Worm (Caenorhabditis elegans): ENCODE data around the gene sru-42.

sru-42 gene

ce11 chrV:15664053-15664661 lies 13.9 kb downstream of the sru-42 start (continued):
- no peak for TF ChIP-seq fkh-4 (tag; optimal IDR thresholded peaks at IDR 0.05; ENCODE audit: borderline replicate concordance)
- peak; percentile 95 for TF ChIP-seq blmp-1 (tag; optimal IDR thresholded peaks at IDR 0.05)
- TF ChIP-seq unc-130 (tag; optimal IDR thresholded peaks at IDR 0.05), result no peak
- TF ChIP-seq lsy-2 (tag; optimal IDR thresholded peaks at IDR 0.05), result peak; percentile 55 to 71
- TF ChIP-seq fos-1 (tag; optimal IDR thresholded peaks at IDR 0.05), result no peak
- no peak for TF ChIP-seq ceh-8 (GFP tag; optimal IDR thresholded peaks at IDR 0.05)
- TF ChIP-seq tlp-1 (tag; optimal IDR thresholded peaks at IDR 0.05), result no peak
- TF ChIP-seq egl-13 (tag; optimal IDR thresholded peaks at IDR 0.05), result no peak
- peak; percentile 58 for TF ChIP-seq rnt-1 (tag; optimal IDR thresholded peaks at IDR 0.05)
- TF ChIP-seq mdl-1 (tag; optimal IDR thresholded peaks at IDR 0.05), result peak in 1 of 2 experiments; percentile 62
- TF ChIP-seq mep-1 (tag; optimal IDR thresholded peaks at IDR 0.05), result peak; percentile 59
- TF ChIP-seq ama-1 (optimal IDR thresholded peaks at IDR 0.05), result no peak
- TF ChIP-seq lir-3 (tag; optimal IDR thresholded peaks at IDR 0.05; ENCODE audit: poor library complexity), result no peak
- TF ChIP-seq efl-3 (GFP tag; optimal IDR thresholded peaks at IDR 0.05), result no peak
- peak; percentile 20 for TF ChIP-seq tbx-2 (tag; optimal IDR thresholded peaks at IDR 0.05)
- no peak for TF ChIP-seq lin-13 (GFP tag; optimal IDR thresholded peaks at IDR 0.05)
- no peak for TF ChIP-seq aly-2 (tag; optimal IDR thresholded peaks at IDR 0.05)
- no peak for TF ChIP-seq nhr-11 (tag; optimal IDR thresholded peaks at IDR 0.05)
- TF ChIP-seq pax-3 (tag; optimal IDR thresholded peaks at IDR 0.05), result no peak
- peak; percentile 29 to 37 for TF ChIP-seq efl-1 (optimal IDR thresholded peaks at IDR 0.05)
- TF ChIP-seq efl-1 (GFP tag; optimal IDR thresholded peaks at IDR 0.05 in 1 of 2), result peak; percentile 11 to 84
- no peak for TF ChIP-seq mef-2 (tag; optimal IDR thresholded peaks at IDR 0.05)
- peak; percentile 7 to 58 for TF ChIP-seq lin-35 (GFP tag; optimal IDR thresholded peaks at IDR 0.05)

ce11 chrV:15666718-15667117 lies 16.5 kb downstream of the sru-42 start:
- no peak for TF ChIP-seq sptf-1 (tag; optimal IDR thresholded peaks at IDR 0.05)
- TF ChIP-seq nhr-12 (tag; optimal IDR thresholded peaks at IDR 0.05), result no peak
- TF ChIP-seq unc-30 (tag; optimal IDR thresholded peaks at IDR 0.05), result no peak
- TF ChIP-seq ceh-8 (GFP tag; optimal IDR thresholded peaks at IDR 0.05), result no peak
- no peak for TF ChIP-seq irx-1 (tag; optimal IDR thresholded peaks at IDR 0.05)
- TF ChIP-seq zag-1 (tag; optimal IDR thresholded peaks at IDR 0.05), result no peak
- TF ChIP-seq hlh-17 (GFP tag; optimal IDR thresholded peaks at IDR 0.05; ENCODE audit: borderline replicate concordance), result no peak
- TF ChIP-seq lin-35 (GFP tag; optimal IDR thresholded peaks at IDR 0.05), result peak in 1 of 2 experiments; percentile 58
- peak; percentile 13 for TF ChIP-seq pqm-1 (tag; optimal IDR thresholded peaks at IDR 0.05)
- TF ChIP-seq mdl-1 (tag; optimal IDR thresholded peaks at IDR 0.05), result peak in 1 of 2 experiments; percentile 61
- TF ChIP-seq efl-1 (optimal IDR thresholded peaks at IDR 0.05), result no peak
- no peak for TF ChIP-seq efl-1 (GFP tag; optimal IDR thresholded peaks at IDR 0.05 in 1 of 2)
- no peak for TF ChIP-seq ztf-4 (tag; optimal IDR thresholded peaks at IDR 0.05)
- no peak for TF ChIP-seq pax-3 (tag; optimal IDR thresholded peaks at IDR 0.05)
- TF ChIP-seq C16A3.4 (tag; optimal IDR thresholded peaks at IDR 0.05), result no peak
- no peak for TF ChIP-seq unc-62 (GFP tag; optimal IDR thresholded peaks at IDR 0.05)
- no peak for TF ChIP-seq tlp-1 (tag; optimal IDR thresholded peaks at IDR 0.05)
- TF ChIP-seq elt-2 (tag; optimal IDR thresholded peaks at IDR 0.05), result peak; percentile 98
- no peak for TF ChIP-seq grh-1 (GFP tag; IDR thresholded peaks at IDR 0.05)
- TF ChIP-seq ztf-11 (tag; optimal IDR thresholded peaks at IDR 0.05), result no peak
- no peak for TF ChIP-seq F16B12.6 (tag; optimal IDR thresholded peaks at IDR 0.05)
- no peak for TF ChIP-seq lin-39 (tag; optimal IDR thresholded peaks at IDR 0.05)
- TF ChIP-seq efl-3 (GFP tag; optimal IDR thresholded peaks at IDR 0.05), result no peak
- TF ChIP-seq lin-14 (GFP tag; optimal IDR thresholded peaks at IDR 0.05), result no peak
- TF ChIP-seq blmp-1 (tag; optimal IDR thresholded peaks at IDR 0.05), result peak; percentile 46
- peak; percentile 63 for TF ChIP-seq nhr-90 (tag; optimal IDR thresholded peaks at IDR 0.05; ENCODE audit: poor library complexity)
- no peak for TF ChIP-seq skn-1 (tag; optimal IDR thresholded peaks at IDR 0.05)
- TF ChIP-seq nhr-20 (tag; optimal IDR thresholded peaks at IDR 0.05), result peak; percentile 62
- TF ChIP-seq snu-23 (GFP tag; optimal IDR thresholded peaks at IDR 0.05), result no peak
- no peak for TF ChIP-seq mab-9 (GFP tag; IDR thresholded peaks at IDR 0.05)
- TF ChIP-seq ceh-88 (GFP tag; IDR thresholded peaks at IDR 0.05), result no peak

Data from whole organism, L1 larva.